Fruit fly (Drosophila melanogaster) Kc167 (cell line): ENCODE measurements around the gene Cat.

Experiments used
- Myc ChIP-seq: fragments of >200 bp; optimal IDR thresholded peaks from 2 replicates; lab custom pipeline; 2017; ENCODE audit warnings: missing external identifiers
- Sin3A ChIP-seq: fragments of >200 bp; optimal IDR thresholded peaks from 2 replicates; lab custom pipeline; 2018; ENCODE audit warnings: missing external identifiers
- h ChIP-seq: fragments of >200 bp; optimal IDR thresholded peaks from 3 replicates; lab custom pipeline; 2018; ENCODE audit warnings: missing external identifiers
- insv ChIP-seq: fragments of >200 bp; optimal IDR thresholded peaks from 3 replicates; lab custom pipeline; 2018; ENCODE audit warnings: missing external identifiers
- psq ChIP-seq: fragments of >200 bp; optimal IDR thresholded peaks from 2 replicates; lab custom pipeline; 2017; ENCODE audit warnings: missing external identifiers
- ttk ChIP-seq: sonication (Bioruptor generic); optimal IDR thresholded peaks from 2 replicates; lab custom pipeline; 2017; ENCODE audit warnings: missing external identifiers

The Cat gene

dm6 chr3L:18822450-18823220, at the start of gene Cat:
Gene Cat, plus strand, starts transcription at chr3L:18822604.
- TF ChIP-seq h (lab: Kevin White, UChicago): no peak
- TF ChIP-seq ttk: no peak
- no peak for TF ChIP-seq insv (lab: Kevin White, UChicago)
- no peak for TF ChIP-seq psq (lab: Kevin White, UChicago)
- TF ChIP-seq Myc (lab: Kevin White, UChicago): no peak
- TF ChIP-seq Sin3A (lab: Kevin White, UChicago): no peak

- TF ChIP-seq h (lab: Kevin White, UChicago): no peak
- no peak for TF ChIP-seq Myc (lab: Kevin White, UChicago)
- no peak for TF ChIP-seq insv (lab: Kevin White, UChicago)
- TF ChIP-seq ttk: no peak
- TF ChIP-seq psq (lab: Kevin White, UChicago): no peak
- TF ChIP-seq Sin3A (lab: Kevin White, UChicago): no peak
These were observed 40.5 kb upstream of the Cat start for dm6 chr3L:18781653-18782629.

dm6 chr3L:18782653-18783052, 39.8 kb upstream of the Cat start:
- no peak for TF ChIP-seq psq (lab: Kevin White, UChicago)
- no peak for TF ChIP-seq Sin3A (lab: Kevin White, UChicago)
- TF ChIP-seq h (lab: Kevin White, UChicago): no peak
- TF ChIP-seq ttk: no peak
- no peak for TF ChIP-seq insv (lab: Kevin White, UChicago)
- TF ChIP-seq Myc (lab: Kevin White, UChicago): no peak

- TF ChIP-seq psq (lab: Kevin White, UChicago) (no peak), h (lab: Kevin White, UChicago) (no peak), Myc (lab: Kevin White, UChicago) (no peak), insv (lab: Kevin White, UChicago) (no peak), ttk (no peak)
These were observed 38.9 kb upstream of the Cat start for dm6 chr3L:18783544-18783943.

- TF ChIP-seq h (lab: Kevin White, UChicago) (no peak), psq (lab: Kevin White, UChicago) (no peak), Sin3A (lab: Kevin White, UChicago) (no peak), ttk (no peak), Myc (lab: Kevin White, UChicago) (no peak), insv (lab: Kevin White, UChicago) (no peak)
These were observed 37.8 kb upstream of the Cat start for dm6 chr3L:18784562-18784961.

dm6 chr3L:18786066-18786426, 36.4 kb upstream of the Cat start:
- no peak for TF ChIP-seq ttk
- TF ChIP-seq psq (lab: Kevin White, UChicago): no peak
- no peak for TF ChIP-seq insv (lab: Kevin White, UChicago)
- TF ChIP-seq Myc (lab: Kevin White, UChicago): no peak
- TF ChIP-seq h (lab: Kevin White, UChicago): no peak
- no peak for TF ChIP-seq Sin3A (lab: Kevin White, UChicago)

dm6 chr3L:18786427-18787104, 35.8 kb upstream of the Cat start:
- TF ChIP-seq h (lab: Kevin White, UChicago): no peak
- no peak for TF ChIP-seq Sin3A (lab: Kevin White, UChicago)
- no peak for TF ChIP-seq ttk
- no peak for TF ChIP-seq insv (lab: Kevin White, UChicago)
- no peak for TF ChIP-seq Myc (lab: Kevin White, UChicago)

- TF ChIP-seq ttk: no peak
- TF ChIP-seq Sin3A (lab: Kevin White, UChicago): no peak
- TF ChIP-seq psq (lab: Kevin White, UChicago): no peak
- TF ChIP-seq insv (lab: Kevin White, UChicago): no peak
- TF ChIP-seq Myc (lab: Kevin White, UChicago): no peak
- no peak for TF ChIP-seq h (lab: Kevin White, UChicago)
These were observed 34.5 kb upstream of the Cat start for dm6 chr3L:18787882-18788281.

- no peak for TF ChIP-seq Sin3A (lab: Kevin White, UChicago)
- TF ChIP-seq h (lab: Kevin White, UChicago): no peak
- no peak for TF ChIP-seq ttk
- TF ChIP-seq Myc (lab: Kevin White, UChicago): no peak
- no peak for TF ChIP-seq insv (lab: Kevin White, UChicago)
- TF ChIP-seq psq (lab: Kevin White, UChicago): no peak
These were observed 33.0 kb upstream of the Cat start for dm6 chr3L:18789203-18790018.

- TF ChIP-seq ttk (no peak), Myc (lab: Kevin White, UChicago) (no peak), insv (lab: Kevin White, UChicago) (no peak), Sin3A (lab: Kevin White, UChicago) (no peak), h (lab: Kevin White, UChicago) (no peak), psq (lab: Kevin White, UChicago) (no peak)
These were observed 31.7 kb upstream of the Cat start for dm6 chr3L:18790630-18791167.
